Fruit fly (Drosophila melanogaster): ENCODE data around the gene CG5421.

CG5421 gene

dm6 chr2L:12460767-12461739, 13.1 kb upstream of the CG5421 start (continued):
- TF ChIP-seq toy (GFP tag; IDR thresholded peaks at IDR 0.05) (0 out of 2 replicates have a peak, but pooled peaks have one; percentile 6), CG12155 (GFP tag; optimal IDR thresholded peaks at IDR 0.05) (no peak), zf30C (GFP tag; optimal IDR thresholded peaks at IDR 0.05) (peak; percentile 49), onecut (GFP tag; IDR thresholded peaks at IDR 0.05) (peak; percentile 55), Bgb (GFP tag; IDR thresholded peaks at IDR 0.05; ENCODE audit: partially characterized antibody) (peak; percentile 48; the same call in 1 of the 2 replicates), kay (GFP tag; optimal IDR thresholded peaks at IDR 0.05) (peak; percentile 36), ci (GFP tag; IDR thresholded peaks at IDR 0.05) (peak; percentile 76), Atf-2 (GFP tag; optimal IDR thresholded peaks at IDR 0.05) (no peak), hb (GFP tag; IDR thresholded peaks at IDR 0.05; ENCODE audit: partially characterized antibody) (no peak), CG11456 (GFP tag; IDR thresholded peaks at IDR 0.05) (peak; percentile 61; the same call in 1 of the 3 replicates), crp (GFP tag; optimal IDR thresholded peaks at IDR 0.05) (peak in 1 of 2 experiments; percentile 7), tio (GFP tag; optimal IDR thresholded peaks at IDR 0.05) (no peak), pb (GFP tag; optimal IDR thresholded peaks at IDR 0.05) (no peak), knrl (GFP tag; IDR thresholded peaks at IDR 0.05; ENCODE audit: partially characterized antibody) (no peak), CG12219 (GFP tag; optimal IDR thresholded peaks at IDR 0.05) (peak; percentile 55), tap (tag; optimal IDR thresholded peaks at IDR 0.05) (peak; percentile 49), nau (GFP tag; optimal IDR thresholded peaks at IDR 0.05) (peak; percentile 84), CG7556 (GFP tag; optimal IDR thresholded peaks at IDR 0.05) (peak; percentile 61), psq (GFP tag; optimal IDR thresholded peaks at IDR 0.05) (no peak), Nf-YB (GFP tag; optimal IDR thresholded peaks at IDR 0.05) (peak; percentile 31), Camta (GFP tag; optimal IDR thresholded peaks at IDR 0.05) (no peak), Hr3 (GFP tag; optimal IDR thresholded peaks at IDR 0.05) (no peak), CG3838 (GFP tag; optimal IDR thresholded peaks at IDR 0.05) (peak; percentile 49), CG7357 (GFP tag; IDR thresholded peaks at IDR 0.05) (no peak), NC2α (GFP tag; optimal IDR thresholded peaks at IDR 0.05) (no peak), D (optimal IDR thresholded peaks at IDR 0.05) (no peak), D (GFP tag; optimal IDR thresholded peaks at IDR 0.05) (peak; percentile 38), NFAT (GFP tag; IDR thresholded peaks at IDR 0.05) (peak; percentile 50; the same call in 1 of the 2 replicates), CG12071 (GFP tag; optimal IDR thresholded peaks at IDR 0.05) (peak; percentile 77), phol (tag; optimal IDR thresholded peaks at IDR 0.05) (no peak), Hsf (GFP tag; optimal IDR thresholded peaks at IDR 0.05) (no peak), CG8281 (tag; optimal IDR thresholded peaks at IDR 0.05) (peak; percentile 36), CG11695 (GFP tag; IDR thresholded peaks at IDR 0.05) (peak; percentile 46; the same call in 1 of the 3 replicates), sens (GFP tag) (peak; percentile 62), CG10654 (GFP tag; optimal IDR thresholded peaks at IDR 0.05) (peak; percentile 2), fru (optimal IDR thresholded peaks at IDR 0.05) (no peak), CG7271 (tag; optimal IDR thresholded peaks at IDR 0.05) (peak; percentile 64), CG17568 (GFP tag; optimal IDR thresholded peaks at IDR 0.05) (peak; percentile 79), hbn (GFP tag; IDR thresholded peaks at IDR 0.05; ENCODE audit: partially characterized antibody) (peak; percentile 37; the same call in 1 of the 2 replicates), tx (GFP tag; optimal IDR thresholded peaks at IDR 0.05) (no peak), nmo (GFP tag; optimal IDR thresholded peaks at IDR 0.05) (peak; percentile 16), pfk (GFP tag; optimal IDR thresholded peaks at IDR 0.05) (peak; percentile 73), CG5180 (GFP tag; optimal IDR thresholded peaks at IDR 0.05) (peak; percentile 76), CG11085 (GFP tag; IDR thresholded peaks at IDR 0.05) (no peak), CG8290 (GFP tag; optimal IDR thresholded peaks at IDR 0.05) (no peak), CG8290 (tag; optimal IDR thresholded peaks at IDR 0.05) (peak; percentile 56 to 88), Fer3 (tag; optimal IDR thresholded peaks at IDR 0.05) (peak; percentile 74), bowl (GFP tag; IDR thresholded peaks at IDR 0.05) (peak; percentile 64; the same call in 1 of the 2 replicates), da (GFP tag; optimal IDR thresholded peaks at IDR 0.05) (no peak)

Data from whole organism, embryonic.